Worm (Caenorhabditis elegans) whole organism, mixed stage, embryonic: ENCODE measurements around the gene K02C4.2.

Source experiments
- lsy-2 ChIP-seq: fragments of 150-350 bp; optimal IDR thresholded peaks from 2 replicates; lab custom pipeline; 2014; ENCODE audit warnings: missing biosample characterization, missing genetic modification characterization
- pha-4 ChIP-seq: fragments of 150-350 bp; optimal IDR thresholded peaks from 2 replicates; lab custom pipeline; 2018; ENCODE audit warnings: missing biosample characterization, missing genetic modification reagents, missing genetic modification characterization
- unc-39 ChIP-seq: fragments of 150-350 bp; optimal IDR thresholded peaks from 2 replicates; lab custom pipeline; 2014; ENCODE audit warnings: missing biosample characterization, missing genetic modification characterization

ce11 chrII:8028246-8028694, 47.3 kb upstream of the K02C4.2 start:
- TF ChIP-seq pha-4 (tag; lab: Kevin White, UChicago): peak; percentile 85
- no peak for TF ChIP-seq unc-39 (tag; lab: Kevin White, UChicago)
- peak; percentile 50 for TF ChIP-seq lsy-2 (tag; lab: Kevin White, UChicago)
